Worm (Caenorhabditis elegans) whole organism, L4 larva: ENCODE results near the gene C28A5.6.

Experiments used
- F49E8.2 ChIP-seq: sonication (generic microtip); optimal IDR thresholded peaks from 2 replicates; lab custom pipeline; 2016; ENCODE audit warnings: missing compliant biosample characterization, mild to moderate bottlenecking, missing genetic modification characterization, borderline replicate concordance
- Y105C5A.15 ChIP-seq: fragments of 200-800 bp; sonication (Bioruptor generic); IDR thresholded peaks from 2 replicates; pipeline ENCODE4 v1.3.6; 2022; ENCODE audit warnings: missing genetic modification characterization, missing compliant biosample characterization
- ama-1 ChIP-seq: fragments of 150-350 bp; optimal IDR thresholded peaks from 2 replicates; lab custom pipeline; 2014; ENCODE audit warnings: inconsistent platforms, mixed read lengths
- attf-4 ChIP-seq: sonication (generic microtip); optimal IDR thresholded peaks from 3 replicates; lab custom pipeline; 2017; ENCODE audit warnings: missing biosample characterization, missing genetic modification characterization
- ceh-62 ChIP-seq: sonication (generic microtip); optimal IDR thresholded peaks from 2 replicates; lab custom pipeline; 2017; ENCODE audit warnings: missing biosample characterization, missing genetic modification characterization
- lin-15B ChIP-seq: fragments of 150-350 bp; sonication (generic microtip); optimal IDR thresholded peaks from 3 replicates; lab custom pipeline; 2014; ENCODE audit warnings: missing biosample characterization, missing genetic modification characterization
- nhr-6 ChIP-seq: fragments of 150-350 bp; optimal IDR thresholded peaks from 2 replicates; lab custom pipeline; 2014; ENCODE audit warnings: missing biosample characterization, missing genetic modification characterization
- spr-1 ChIP-seq: sonication (generic microtip); optimal IDR thresholded peaks from 2 replicates; lab custom pipeline; 2016; ENCODE audit warnings: mild to moderate bottlenecking, missing genetic modification characterization, missing compliant biosample characterization
- zag-1 ChIP-seq: fragments of 150-350 bp; optimal IDR thresholded peaks from 2 replicates; lab custom pipeline; 2014; ENCODE audit warnings: missing biosample characterization, missing genetic modification characterization

ce11 chrIII:4474908-4475307 lies 45.6 kb upstream of the C28A5.6 start, which contains the start of gene ifet-1:
- TF ChIP-seq zag-1 (tag; lab: Kevin White, UChicago), result no peak
- no peak for TF ChIP-seq nhr-6 (tag; lab: Kevin White, UChicago)
- TF ChIP-seq ceh-62 (tag; lab: Kevin White, UChicago), result no peak
- TF ChIP-seq F49E8.2 (tag; lab: Kevin White, UChicago), result no peak
- no peak for TF ChIP-seq spr-1
- TF ChIP-seq lin-15B (tag; lab: Kevin White, UChicago), result no peak
- no peak for TF ChIP-seq Y105C5A.15
- TF ChIP-seq attf-4, result no peak
- no peak for TF ChIP-seq ama-1
